Worm (Caenorhabditis elegans): ENCODE measurements around the gene cnx-1.

The cnx-1 gene

DNA sequence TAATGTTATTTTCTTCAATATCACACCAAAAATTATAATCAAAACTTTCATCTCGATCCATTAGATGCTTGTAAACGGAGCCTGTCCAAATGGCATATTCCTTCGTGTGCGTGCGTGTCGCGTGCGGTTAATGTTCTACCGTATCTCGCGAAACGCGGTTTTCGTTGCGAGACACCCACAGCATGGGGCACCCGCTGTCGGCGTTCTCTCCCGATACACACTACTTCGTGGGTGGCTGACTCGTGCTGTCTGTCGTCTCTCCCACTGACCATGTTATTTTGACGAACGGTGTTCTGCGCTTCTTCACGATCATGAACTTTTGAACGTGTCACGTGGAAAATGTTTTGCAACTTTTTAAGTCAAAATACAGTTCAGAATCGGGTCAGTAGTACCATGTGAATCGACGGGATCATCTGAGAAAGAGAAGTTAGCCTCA is 51.5 kb downstream of the cnx-1 start:
- TF ChIP-seq ztf-11 (tag; optimal IDR thresholded peaks at IDR 0.05) (no peak), ztf-1 (GFP tag; conservative IDR thresholded peaks at IDR 0.05) (0 out of 2 replicates have a peak, but pooled peaks have one; percentile 45), ceh-82 (tag; optimal IDR thresholded peaks at IDR 0.05) (peak; percentile 86), sma-9 (GFP tag; optimal IDR thresholded peaks at IDR 0.05) (peak; percentile 98), sma-9 (tag; optimal IDR thresholded peaks at IDR 0.05) (no peak), nhr-77 (tag; optimal IDR thresholded peaks at IDR 0.05) (peak; percentile 47), nhr-25 (tag; optimal IDR thresholded peaks at IDR 0.05) (peak; percentile 98), lin-11 (tag; optimal IDR thresholded peaks at IDR 0.05) (peak; percentile 98), unc-62 (GFP tag; optimal IDR thresholded peaks at IDR 0.05) (peak; percentile 83), lin-39 (tag; optimal IDR thresholded peaks at IDR 0.05) (no peak), snpc-4 (tag; optimal IDR thresholded peaks at IDR 0.05) (peak; percentile 86), sem-4 (tag; optimal IDR thresholded peaks at IDR 0.05) (peak; percentile 98), gmeb-1 (tag; optimal IDR thresholded peaks at IDR 0.05) (peak; percentile 93), zag-1 (tag; optimal IDR thresholded peaks at IDR 0.05) (peak; percentile 94), C34F6.9 (tag; optimal IDR thresholded peaks at IDR 0.05) (peak; percentile 100), skn-1 (tag; optimal IDR thresholded peaks at IDR 0.05) (peak; percentile 41), dmd-4 (tag; optimal IDR thresholded peaks at IDR 0.05) (no peak), lin-13 (GFP tag; optimal IDR thresholded peaks at IDR 0.05) (peak; percentile 97), R02D3.7 (tag; optimal IDR thresholded peaks at IDR 0.05) (peak; percentile 59), ztf-4 (tag; optimal IDR thresholded peaks at IDR 0.05) (peak; percentile 99), ZK546.5 (tag; optimal IDR thresholded peaks at IDR 0.05) (peak; percentile 91), peb-1 (tag; optimal IDR thresholded peaks at IDR 0.05) (peak; percentile 21), fos-1 (tag; optimal IDR thresholded peaks at IDR 0.05) (peak; percentile 96), nhr-21 (tag; optimal IDR thresholded peaks at IDR 0.05) (peak; percentile 98), F13H6.1 (tag; optimal IDR thresholded peaks at IDR 0.05) (peak; percentile 99), crh-2 (tag; optimal IDR thresholded peaks at IDR 0.05) (peak; percentile 99), nhr-6 (tag; optimal IDR thresholded peaks at IDR 0.05) (peak; percentile 94), mab-5 (tag; optimal IDR thresholded peaks at IDR 0.05) (peak; percentile 77), nhr-23 (tag; optimal IDR thresholded peaks at IDR 0.05) (no peak), alr-1 (tag; optimal IDR thresholded peaks at IDR 0.05) (no peak), nhr-11 (tag; optimal IDR thresholded peaks at IDR 0.05) (no peak), sma-3 (GFP tag; optimal IDR thresholded peaks at IDR 0.05) (peak; percentile 100), unc-39 (tag; optimal IDR thresholded peaks at IDR 0.05) (peak; percentile 35), nhr-10 (tag; optimal IDR thresholded peaks at IDR 0.05) (peak; percentile 90), nhr-129 (tag; optimal IDR thresholded peaks at IDR 0.05) (peak; percentile 98), aly-2 (tag; optimal IDR thresholded peaks at IDR 0.05) (no peak), nhr-237 (tag; optimal IDR thresholded peaks at IDR 0.05) (peak; percentile 71), ama-1 (optimal IDR thresholded peaks at IDR 0.05) (peak; percentile 95), egl-27 (tag; optimal IDR thresholded peaks at IDR 0.05) (peak; percentile 96), ceh-16 (tag; optimal IDR thresholded peaks at IDR 0.05) (peak; percentile 99), unc-55 (GFP tag; optimal IDR thresholded peaks at IDR 0.05) (peak; percentile 96), Y55F3AM.14 (GFP tag; optimal IDR thresholded peaks at IDR 0.05) (peak; percentile 99), mdl-1 (tag; optimal IDR thresholded peaks at IDR 0.05) (peak; percentile 97 to 99), mbf-1 (tag; optimal IDR thresholded peaks at IDR 0.05) (no peak), lsy-2 (tag; optimal IDR thresholded peaks at IDR 0.05) (peak; percentile 99 to 100), elt-3 (tag; optimal IDR thresholded peaks at IDR 0.05) (no peak), elt-1 (tag; optimal IDR thresholded peaks at IDR 0.05) (peak; percentile 57), blmp-1 (tag; optimal IDR thresholded peaks at IDR 0.05; ENCODE audit: insufficient read depth) (peak; percentile 83), nhr-12 (tag; optimal IDR thresholded peaks at IDR 0.05) (peak; percentile 61)
